Fruit fly (Drosophila melanogaster): ENCODE measurements around the gene Las.

Gene Las

DNA sequence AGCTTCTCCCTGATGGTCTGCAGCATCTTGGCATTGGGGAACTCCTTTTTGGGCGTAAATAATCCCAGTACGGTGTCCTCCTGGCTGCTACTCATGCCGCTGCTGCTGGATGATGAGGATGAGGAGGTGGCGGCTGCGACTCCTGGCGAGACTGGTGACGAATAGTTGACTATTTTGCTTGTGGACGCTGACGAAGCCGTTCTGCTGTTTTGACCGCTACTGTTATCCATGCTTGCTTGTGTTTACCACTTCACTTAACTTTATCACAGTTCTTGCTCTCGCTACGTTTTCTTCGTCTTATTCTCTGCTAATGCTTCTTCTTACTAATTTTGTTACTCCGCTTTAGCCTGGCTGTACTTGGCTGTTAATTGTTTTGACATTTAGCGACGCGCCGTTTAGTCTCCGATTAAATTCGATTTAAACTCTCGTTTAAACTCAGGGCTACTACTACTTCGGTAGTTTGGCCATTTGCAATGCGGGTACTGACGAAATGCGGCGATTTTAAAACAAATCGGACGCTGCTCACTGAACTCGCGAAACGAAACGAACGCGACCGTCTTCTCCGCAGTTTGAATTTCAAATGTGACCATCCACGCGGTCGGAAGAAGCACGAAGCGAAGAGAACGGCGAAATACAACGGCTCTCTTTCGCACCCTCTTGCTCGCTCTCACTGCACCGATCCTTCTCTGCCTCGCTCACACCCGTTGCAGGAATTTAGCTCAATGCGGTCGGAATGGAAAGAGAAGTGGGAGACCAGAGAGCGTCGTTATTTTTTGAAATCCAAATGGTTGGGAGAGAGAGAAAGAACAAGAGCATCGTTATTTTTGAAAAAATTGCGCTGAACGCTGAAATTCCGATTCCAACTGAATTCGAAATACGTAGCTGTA is 30.9 kb downstream of the Las start, which contains the start of gene trbl (continued):
- no peak for TF ChIP-seq Gug (GFP tag; IDR thresholded peaks at IDR 0.05)
- no peak for TF ChIP-seq emc (GFP tag; optimal IDR thresholded peaks at IDR 0.05)
- peak; percentile 22 for TF ChIP-seq Vsx1 (GFP tag; optimal IDR thresholded peaks at IDR 0.05)
- TF ChIP-seq chn (GFP tag; optimal IDR thresholded peaks at IDR 0.05) = no peak
- TF ChIP-seq prd (optimal IDR thresholded peaks at IDR 0.05) = no peak
- TF ChIP-seq prd (GFP tag; IDR thresholded peaks at IDR 0.05) = no peak
- TF ChIP-seq tap (tag; optimal IDR thresholded peaks at IDR 0.05) = peak; percentile 18
- no peak for TF ChIP-seq D19B (GFP tag; optimal IDR thresholded peaks at IDR 0.05)
- TF ChIP-seq CG14667 (GFP tag; IDR thresholded peaks at IDR 0.05) = no peak
- TF ChIP-seq CG1792 (GFP tag; optimal IDR thresholded peaks at IDR 0.05) = no peak
- no peak for TF ChIP-seq CG7357 (GFP tag; IDR thresholded peaks at IDR 0.05)
- TF ChIP-seq CG11696 (GFP tag; IDR thresholded peaks at IDR 0.05) = no peak
- TF ChIP-seq NFAT (GFP tag; IDR thresholded peaks at IDR 0.05) = no peak
- TF ChIP-seq CG14441 (GFP tag; IDR thresholded peaks at IDR 0.05) = no peak
- peak; percentile 37; the same call in 1 of the 3 replicates for TF ChIP-seq Doc3 (GFP tag; IDR thresholded peaks at IDR 0.05; ENCODE audit: partially characterized antibody)
- TF ChIP-seq CG9609 (GFP tag; optimal IDR thresholded peaks at IDR 0.05) = no peak
- TF ChIP-seq CG10654 (GFP tag; optimal IDR thresholded peaks at IDR 0.05) = no peak
- TF ChIP-seq Fer1 (GFP tag; optimal IDR thresholded peaks at IDR 0.05) = peak; percentile 74
- TF ChIP-seq vvl (GFP tag; IDR thresholded peaks at IDR 0.05) = peak; percentile 56; the same call in 1 of the 2 replicates
- TF ChIP-seq grn (GFP tag; optimal IDR thresholded peaks at IDR 0.05) = no peak
- TF ChIP-seq Blimp-1 (GFP tag; optimal IDR thresholded peaks at IDR 0.05) = no peak
- 0 out of 4 replicates have a peak, but pooled peaks have one; percentile 52 for TF ChIP-seq Dll (GFP tag; IDR thresholded peaks at IDR 0.05; ENCODE audit: partially characterized antibody)
- no peak for TF ChIP-seq Optix (GFP tag; IDR thresholded peaks at IDR 0.05)
- TF ChIP-seq stc (GFP tag; IDR thresholded peaks at IDR 0.05) = peak; percentile 37; the same call in 1 of the 2 replicates
- TF ChIP-seq CG8359 (GFP tag; optimal IDR thresholded peaks at IDR 0.05; ENCODE audit: borderline replicate concordance) = no peak
- TF ChIP-seq CG2199 (GFP tag; IDR thresholded peaks at IDR 0.05) = peak; percentile 79; the same call in 1 of the 3 replicates
- no peak for TF ChIP-seq CG10147 (GFP tag; optimal IDR thresholded peaks at IDR 0.05)
- peak; percentile 75 for TF ChIP-seq CG15479 (GFP tag; optimal IDR thresholded peaks at IDR 0.05)
- TF ChIP-seq CHES-1-like (GFP tag; optimal IDR thresholded peaks at IDR 0.05) = no peak
- no peak for TF ChIP-seq CG5953 (GFP tag; IDR thresholded peaks at IDR 0.05)
- TF ChIP-seq knrl (GFP tag; IDR thresholded peaks at IDR 0.05; ENCODE audit: partially characterized antibody) = no peak; the same call in 2 of the 3 replicates
- no peak for TF ChIP-seq slp2 (GFP tag; optimal IDR thresholded peaks at IDR 0.05)
- peak; percentile 100 for TF ChIP-seq nerfin-1 (tag; optimal IDR thresholded peaks at IDR 0.05)
- peak; percentile 86; the same call in 2 of the 3 replicates for TF ChIP-seq Opbp (GFP tag; IDR thresholded peaks at IDR 0.05; ENCODE audit: partially characterized antibody)
- TF ChIP-seq ems (GFP tag; optimal IDR thresholded peaks at IDR 0.05) = no peak
- peak; percentile 94 for TF ChIP-seq Deaf1 (tag; optimal IDR thresholded peaks at IDR 0.05)
- TF ChIP-seq seq (GFP tag; IDR thresholded peaks at IDR 0.05) = peak; percentile 69; the same call in 1 of the 2 replicates
- TF ChIP-seq CG15514 (GFP tag; optimal IDR thresholded peaks at IDR 0.05) = peak; percentile 68
- peak; percentile 82 for TF ChIP-seq nmo (GFP tag; optimal IDR thresholded peaks at IDR 0.05)
- no peak for TF ChIP-seq Lpt (GFP tag; optimal IDR thresholded peaks at IDR 0.05)
- peak; percentile 97 for TF ChIP-seq CG1832 (GFP tag; optimal IDR thresholded peaks at IDR 0.05)
- no peak for TF ChIP-seq CG6654 (GFP tag; optimal IDR thresholded peaks at IDR 0.05)
- peak; percentile 21 for TF ChIP-seq Side (GFP tag; optimal IDR thresholded peaks at IDR 0.05)
- TF ChIP-seq Dad (GFP tag; optimal IDR thresholded peaks at IDR 0.05) = no peak
- TF ChIP-seq chinmo (GFP tag; IDR thresholded peaks at IDR 0.05; ENCODE audit: partially characterized antibody) = peak; percentile 98
- no peak for TF ChIP-seq CG10321 (GFP tag; IDR thresholded peaks at IDR 0.05)
- TF ChIP-seq stwl (tag; optimal IDR thresholded peaks at IDR 0.05) = peak; percentile 31
- no peak for TF ChIP-seq CG17612 (GFP tag; IDR thresholded peaks at IDR 0.05)
- TF ChIP-seq tio (GFP tag; optimal IDR thresholded peaks at IDR 0.05) = no peak

All from whole organism, embryonic.